Fruit fly (Drosophila melanogaster) whole organism, prepupa: ENCODE measurements around the gene CG43120.

Experiments used
- CG10631 ChIP-seq: fragments of 200-800 bp; sonication (Bioruptor generic); optimal IDR thresholded peaks from 2 replicates; lab custom pipeline; 2016; ENCODE audit warnings: missing biosample characterization, missing genetic modification characterization
- CG11762 ChIP-seq: fragments of 200-800 bp; sonication (Bioruptor generic); optimal IDR thresholded peaks from 3 replicates; lab custom pipeline; 2016; ENCODE audit warnings: missing biosample characterization, missing genetic modification characterization; ENCODE audit not compliant: insufficient read depth
- CG11902 ChIP-seq: fragments of 200-800 bp; sonication (Bioruptor generic); optimal IDR thresholded peaks from 3 replicates; lab custom pipeline; 2016; ENCODE audit warnings: missing biosample characterization, missing genetic modification characterization
- CG15336 ChIP-seq: fragments of 200-800 bp; sonication (Bioruptor generic); IDR thresholded peaks from 2 replicates; pipeline ENCODE4 v1.3.6; 2022; ENCODE audit warnings: missing biosample characterization, missing genetic modification characterization
- CG16779 ChIP-seq: fragments of 200-800 bp; sonication (Bioruptor generic); optimal IDR thresholded peaks from 3 replicates; lab custom pipeline; 2017; ENCODE audit warnings: missing biosample characterization, mild to moderate bottlenecking, missing genetic modification characterization
- CG3032 ChIP-seq: fragments of 200-800 bp; optimal IDR thresholded peaks from 2 replicates; lab custom pipeline; 2019; ENCODE audit warnings: missing biosample characterization, mild to moderate bottlenecking, missing genetic modification characterization, moderate library complexity
- CG31627 ChIP-seq: fragments of 200-800 bp; sonication (Bioruptor generic); optimal IDR thresholded peaks from 3 replicates; lab custom pipeline; 2016; ENCODE audit warnings: missing biosample characterization, missing genetic modification characterization
- CG32006 ChIP-seq: fragments of 200-800 bp; sonication (Bioruptor generic); optimal IDR thresholded peaks from 3 replicates; lab custom pipeline; 2017; ENCODE audit warnings: missing biosample characterization, mild to moderate bottlenecking, missing genetic modification characterization
- CG3919 ChIP-seq: fragments of 200-800 bp; sonication (Bioruptor generic); optimal IDR thresholded peaks from 3 replicates; lab custom pipeline; 2016; ENCODE audit warnings: missing biosample characterization, missing genetic modification characterization
- CG4318 ChIP-seq: fragments of 200-800 bp; sonication (Bioruptor generic); optimal IDR thresholded peaks from 3 replicates; lab custom pipeline; 2017; ENCODE audit warnings: missing biosample characterization, mild to moderate bottlenecking, missing genetic modification characterization
- CG6163 ChIP-seq: fragments of 200-800 bp; sonication (Bioruptor generic); IDR thresholded peaks from 3 replicates; pipeline ENCODE4 v1.3.6; 2022; ENCODE audit warnings: missing biosample characterization, missing genetic modification characterization
- CG6276 ChIP-seq: fragments of 200-800 bp; sonication (Bioruptor generic); optimal IDR thresholded peaks from 2 replicates; lab custom pipeline; 2017; ENCODE audit warnings: missing biosample characterization, mild to moderate bottlenecking, missing genetic modification characterization
- CG7368 ChIP-seq: fragments of 200-800 bp; sonication (Bioruptor generic); optimal IDR thresholded peaks from 3 replicates; lab custom pipeline; 2016; ENCODE audit warnings: missing biosample characterization, missing genetic modification characterization
- CG8119 ChIP-seq: fragments of 200-800 bp; sonication (Bioruptor generic); IDR thresholded peaks from 3 replicates; pipeline ENCODE4 v1.3.6; 2022; ENCODE audit warnings: missing biosample characterization, missing genetic modification characterization
- CG8632 ChIP-seq: fragments of 200-800 bp; sonication (Bioruptor generic); optimal IDR thresholded peaks from 3 replicates; lab custom pipeline; 2016; ENCODE audit warnings: missing biosample characterization, missing genetic modification characterization
- CG9139 ChIP-seq: fragments of 200-800 bp; sonication (Bioruptor generic); optimal IDR thresholded peaks from 3 replicates; lab custom pipeline; 2017; ENCODE audit warnings: missing biosample characterization, mild to moderate bottlenecking, missing genetic modification characterization
- Eip78C ChIP-seq: fragments of 200-800 bp; sonication (Bioruptor generic); peaks from one replicate; lab custom pipeline; 2016; ENCODE audit warnings: missing biosample characterization, missing genetic modification characterization
- Eip93F ChIP-seq: fragments of 200-800 bp; sonication (Bioruptor generic); optimal IDR thresholded peaks from 2 replicates; lab custom pipeline; 2016; ENCODE audit warnings: missing biosample characterization, mild to moderate bottlenecking, missing genetic modification characterization
- Ets21C ChIP-seq: fragments of 200-800 bp; sonication (Bioruptor generic); optimal IDR thresholded peaks from 3 replicates; lab custom pipeline; 2016; ENCODE audit warnings: missing biosample characterization, missing genetic modification characterization
- Ets96B ChIP-seq: fragments of 200-800 bp; optimal IDR thresholded peaks from 2 replicates; lab custom pipeline; 2019; ENCODE audit warnings: missing biosample characterization, mild to moderate bottlenecking, missing genetic modification characterization, moderate library complexity
- Gug ChIP-seq: fragments of 200-800 bp; sonication (Bioruptor generic); IDR thresholded peaks from 2 replicates; pipeline ENCODE4 v1.3.6; 2022; ENCODE audit warnings: missing biosample characterization, missing genetic modification characterization
- Hr39 ChIP-seq: fragments of 200-800 bp; sonication (Bioruptor generic); optimal IDR thresholded peaks from 2 replicates; lab custom pipeline; 2016; ENCODE audit warnings: missing biosample characterization, missing genetic modification characterization
- Hr4 ChIP-seq: fragments of 200-800 bp; sonication (Bioruptor generic); optimal IDR thresholded peaks from 3 replicates; lab custom pipeline; 2016; ENCODE audit warnings: missing biosample characterization, missing genetic modification characterization
- Met ChIP-seq: fragments of 200-800 bp; sonication (Bioruptor generic); optimal IDR thresholded peaks from 3 replicates; lab custom pipeline; 2016; ENCODE audit warnings: missing biosample characterization, missing genetic modification characterization
- OdsH ChIP-seq: fragments of 200-800 bp; sonication (Bioruptor generic); optimal IDR thresholded peaks from 3 replicates; lab custom pipeline; 2016; ENCODE audit warnings: missing biosample characterization, missing genetic modification characterization
- Smox ChIP-seq: fragments of 200-800 bp; sonication (Bioruptor generic); optimal IDR thresholded peaks from 3 replicates; lab custom pipeline; 2016; ENCODE audit warnings: missing biosample characterization, missing genetic modification characterization
- Sox102F ChIP-seq: fragments of 200-800 bp; sonication (Bioruptor generic); optimal IDR thresholded peaks from 2 replicates; lab custom pipeline; 2016; ENCODE audit warnings: missing biosample characterization, mild to moderate bottlenecking, missing genetic modification characterization
- achi ChIP-seq: fragments of 200-800 bp; sonication (Bioruptor generic); optimal IDR thresholded peaks from 3 replicates; lab custom pipeline; 2016; ENCODE audit warnings: missing biosample characterization, missing genetic modification characterization
- dsx ChIP-seq: fragments of 200-800 bp; optimal IDR thresholded peaks from 3 replicates; lab custom pipeline; 2019; ENCODE audit warnings: missing biosample characterization, mild to moderate bottlenecking, missing genetic modification characterization, moderate library complexity; ENCODE audit not compliant: poor library complexity, severe bottlenecking
- eg ChIP-seq: fragments of 200-800 bp; sonication (Bioruptor generic); IDR thresholded peaks from 3 replicates; pipeline ENCODE4 v1.3.6; 2022; ENCODE audit warnings: missing biosample characterization, missing genetic modification characterization
- fkh ChIP-seq: fragments of 200-800 bp; sonication (Bioruptor generic); optimal IDR thresholded peaks from 3 replicates; lab custom pipeline; 2017; ENCODE audit warnings: missing biosample characterization, mild to moderate bottlenecking, missing genetic modification characterization, moderate library complexity
- net ChIP-seq: fragments of 200-800 bp; sonication (Bioruptor generic); optimal IDR thresholded peaks from 3 replicates; lab custom pipeline; 2016; ENCODE audit warnings: missing biosample characterization, missing genetic modification characterization
- pdm3 ChIP-seq: fragments of 200-800 bp; sonication (Bioruptor generic); optimal IDR thresholded peaks from 3 replicates; lab custom pipeline; 2016; ENCODE audit warnings: missing biosample characterization, missing genetic modification characterization
- salr ChIP-seq, 2 experiments: fragments of 200-800 bp; sonication (Bioruptor generic); optimal IDR thresholded peaks; 3 replicates each; lab custom pipeline; 2016 to 2018; ENCODE audit warnings: missing biosample characterization in 2 of 2, missing genetic modification characterization in 2 of 2, mild to moderate bottlenecking in 1 of 2
- spab ChIP-seq: fragments of 200-800 bp; sonication (Bioruptor generic); optimal IDR thresholded peaks from 2 replicates; lab custom pipeline; 2017; ENCODE audit warnings: missing biosample characterization, mild to moderate bottlenecking, missing genetic modification characterization, missing genetic modification reagents
- ss ChIP-seq, 2 experiments: fragments of 200-800 bp; sonication (Bioruptor generic); optimal IDR thresholded peaks; 2 replicates in 1 of 2; 3 replicates in 1 of 2; lab custom pipeline; 2017 to 2018; ENCODE audit warnings: mild to moderate bottlenecking in 2 of 2, missing biosample characterization in 2 of 2, missing genetic modification characterization in 2 of 2, moderate library complexity in 1 of 2

CG43120 gene

dm6 chr3L:14353161-14353560, 28.6 kb upstream of the CG43120 start (continued):
- TF ChIP-seq Ets21C (GFP tag; lab: Kevin White, UChicago) (peak; percentile 20), CG7368 (no peak), CG8119 (GFP tag; lab: Robert Waterston, UW) (peak; percentile 56; the same call in 2 of the 3 replicates), CG9139 (GFP tag; lab: Kevin White, UChicago) (peak; percentile 4), CG10631 (GFP tag; lab: Kevin White, UChicago) (peak; percentile 50), Gug (no peak), OdsH (GFP tag; lab: Kevin White, UChicago) (peak; percentile 68), CG31627 (GFP tag; lab: Kevin White, UChicago) (peak; percentile 24), CG3032 (tag; lab: Kevin White, UChicago) (peak; percentile 42), ss (GFP tag; optimal IDR thresholded peaks at IDR 0.05; lab: Kevin White, UChicago) (peak in 1 of 2 experiments; percentile 3), CG15336 (GFP tag; lab: Robert Waterston, UW) (peak; percentile 63), eg (GFP tag; lab: Robert Waterston, UW) (0 out of 3 replicates have a peak, but pooled peaks have one; percentile 39), CG16779 (tag; lab: Kevin White, UChicago) (no peak), achi (GFP tag; lab: Kevin White, UChicago) (peak; percentile 66), CG8632 (GFP tag; lab: Kevin White, UChicago) (peak; percentile 51), spab (GFP tag; lab: Kevin White, UChicago) (peak; percentile 29), salr (GFP tag; optimal IDR thresholded peaks at IDR 0.05; lab: Kevin White, UChicago) (peak in 1 of 2 experiments; percentile 48), CG11762 (no peak), Sox102F (GFP tag; lab: Kevin White, UChicago) (peak; percentile 57)
- TF ChIP-seq, all 60 proteins: peak for 45

- TF ChIP-seq CG32006 (peak; percentile 55), Ets96B (tag; lab: Kevin White, UChicago) (peak; percentile 17), Met (GFP tag; lab: Kevin White, UChicago) (no peak), dsx (GFP tag; lab: Kevin White, UChicago) (no peak), Hr39 (no peak), CG15336 (GFP tag; lab: Robert Waterston, UW) (peak; percentile 35; the same call in 1 of the 2 replicates), CG6163 (GFP tag; lab: Robert Waterston, UW) (peak; percentile 14; the same call in 1 of the 3 replicates), eg (GFP tag; lab: Robert Waterston, UW) (0 out of 3 replicates have a peak, but pooled peaks have one; percentile 14), CG4318 (no peak), Eip93F (GFP tag; lab: Kevin White, UChicago) (no peak), CG8119 (GFP tag; lab: Robert Waterston, UW) (peak; percentile 64; the same call in 2 of the 3 replicates), net (GFP tag; lab: Kevin White, UChicago) (peak; percentile 18), fkh (peak; percentile 81), OdsH (GFP tag; lab: Kevin White, UChicago) (peak; percentile 4), achi (GFP tag; lab: Kevin White, UChicago) (peak; percentile 47), Eip78C (GFP tag; lab: Kevin White, UChicago) (peak; percentile 72), salr (GFP tag; optimal IDR thresholded peaks at IDR 0.05; lab: Kevin White, UChicago) (peak in 1 of 2 experiments; percentile 29), CG11902 (no peak), Hr4 (peak; percentile 55), Smox (no peak), pdm3 (GFP tag; lab: Kevin White, UChicago) (peak; percentile 8), CG6276 (peak; percentile 3), CG3919 (GFP tag; lab: Kevin White, UChicago) (peak; percentile 28)
Observed at dm6 chr3L:14354285-14355092, 27.2 kb upstream of the CG43120 start.
